Worm (Caenorhabditis elegans): ENCODE results near the gene rab-6.1.
"Not testable (repeated sequence)": the region's sequence is repeated elsewhere in the genome, so short reads cannot be mapped to it uniquely, and the experiment has no call there.

Gene rab-6.1

ce11 chrIII:9005905-9006372 lies at the start of gene rab-6.1:
TSS of gene rab-6.1 (minus strand) at chrIII:9005955.
- not testable (repeated sequence) for TF ChIP-seq nhr-11, nhr-28, lir-3 (tag; optimal IDR thresholded peaks at IDR 0.05)

ce11 chrIII:9054414-9055147 lies 48.8 kb upstream of the rab-6.1 start, which contains the start of gene cls-2:
TSS of gene cls-2 (plus strand) at chrIII:9055048.
- TF ChIP-seq gei-8 (GFP tag; optimal IDR thresholded peaks at IDR 0.05) (no peak), hlh-11 (tag; optimal IDR thresholded peaks at IDR 0.05) (no peak), aly-2 (tag; optimal IDR thresholded peaks at IDR 0.05) (no peak), nhr-111 (GFP tag; optimal IDR thresholded peaks at IDR 0.05) (no peak), madf-9 (GFP tag; conservative IDR thresholded peaks at IDR 0.05) (no peak), lsy-2 (tag; optimal IDR thresholded peaks at IDR 0.05) (no peak), mxl-3 (GFP tag; optimal IDR thresholded peaks at IDR 0.05) (no peak), ztf-11 (tag; optimal IDR thresholded peaks at IDR 0.05) (no peak), dmd-6 (GFP tag; IDR thresholded peaks at IDR 0.05) (0 out of 2 replicates have a peak, but pooled peaks have one; percentile 7), lin-29 (GFP tag; IDR thresholded peaks at IDR 0.05) (no peak), spr-1 (tag; optimal IDR thresholded peaks at IDR 0.05) (no peak), ctbp-1 (GFP tag; IDR thresholded peaks at IDR 0.05) (0 out of 2 replicates have a peak, but pooled peaks have one; percentile 14), lim-7 (GFP tag; IDR thresholded peaks at IDR 0.05) (peak; percentile 23; the same call in 1 of the 2 replicates)

ce11 chrIII:9053740-9054252 lies 48.0 kb upstream of the rab-6.1 start, which contains the start of gene R107.5:
TSS of gene R107.5 (minus strand) at chrIII:9053790.
- TF ChIP-seq spr-3 (GFP tag; optimal IDR thresholded peaks at IDR 0.05): peak; percentile 89
- TF ChIP-seq saeg-2 (GFP tag; IDR thresholded peaks at IDR 0.05): peak; percentile 90
- peak; percentile 94 for TF ChIP-seq nhr-48 (tag; optimal IDR thresholded peaks at IDR 0.05)
- peak; percentile 91 for TF ChIP-seq arid-1 (GFP tag; conservative IDR thresholded peaks at IDR 0.05)
- TF ChIP-seq lin-39 (tag; optimal IDR thresholded peaks at IDR 0.05): no peak
- peak; percentile 99 for TF ChIP-seq hlh-11 (tag; optimal IDR thresholded peaks at IDR 0.05)
- peak; percentile 93 for TF ChIP-seq madf-9 (GFP tag; conservative IDR thresholded peaks at IDR 0.05)
- peak; percentile 100 for TF ChIP-seq mdt-29 (GFP tag; IDR thresholded peaks at IDR 0.05)
- TF ChIP-seq egl-43 (GFP tag; IDR thresholded peaks at IDR 0.05): peak; percentile 92
- peak; percentile 81 for TF ChIP-seq nhr-41 (GFP tag; IDR thresholded peaks at IDR 0.05)
- peak; percentile 77; the same call in 1 of the 2 replicates for TF ChIP-seq dmd-9 (GFP tag; IDR thresholded peaks at IDR 0.05)
- TF ChIP-seq madf-5 (GFP tag; IDR thresholded peaks at IDR 0.05): peak; percentile 47 to 79; a peak in 2 of 4 replicates
- 0 out of 2 replicates have a peak, but pooled peaks have one; percentile 66 for TF ChIP-seq Y105C5A.15 (GFP tag; IDR thresholded peaks at IDR 0.05)
- peak; percentile 97 for TF ChIP-seq mxl-3 (GFP tag; optimal IDR thresholded peaks at IDR 0.05)
- TF ChIP-seq nhr-10 (tag; optimal IDR thresholded peaks at IDR 0.05): peak; percentile 88
- TF ChIP-seq fkh-10 (GFP tag; optimal IDR thresholded peaks at IDR 0.05): no peak
- peak; percentile 81 for TF ChIP-seq lin-38 (GFP tag; IDR thresholded peaks at IDR 0.05)
- TF ChIP-seq nhr-25 (tag; optimal IDR thresholded peaks at IDR 0.05; ENCODE audit: borderline replicate concordance, insufficient read depth): peak; percentile 88
- TF ChIP-seq ceh-82 (tag; optimal IDR thresholded peaks at IDR 0.05): no peak
- peak; percentile 97 for TF ChIP-seq pha-4 (GFP tag; IDR thresholded peaks at IDR 0.05)
- peak; percentile 26 for TF ChIP-seq pha-4 (tag; optimal IDR thresholded peaks at IDR 0.05)
- peak; percentile 83 for TF ChIP-seq snpc-1.2 (GFP tag; IDR thresholded peaks at IDR 0.05)
- TF ChIP-seq dmd-6 (GFP tag; IDR thresholded peaks at IDR 0.05): peak; percentile 96
- TF ChIP-seq php-3 (GFP tag; IDR thresholded peaks at IDR 0.05): peak; percentile 92
- no peak for TF ChIP-seq lir-3 (tag; optimal IDR thresholded peaks at IDR 0.05)
- no peak for TF ChIP-seq ceh-28 (tag; optimal IDR thresholded peaks at IDR 0.05)
- no peak for TF ChIP-seq ZK546.5 (tag; optimal IDR thresholded peaks at IDR 0.05)
- peak; percentile 88 to 92 for TF ChIP-seq lsy-2 (tag; optimal IDR thresholded peaks at IDR 0.05)
- peak; percentile 48 for TF ChIP-seq ama-1 (optimal IDR thresholded peaks at IDR 0.05)
- no peak for TF ChIP-seq ces-1 (GFP tag; optimal IDR thresholded peaks at IDR 0.05)
- no peak for TF ChIP-seq unc-130 (GFP tag; optimal IDR thresholded peaks at IDR 0.05)
- TF ChIP-seq ztf-11 (tag; optimal IDR thresholded peaks at IDR 0.05): no peak
- peak; percentile 56; the same call in 1 of the 2 replicates for TF ChIP-seq mxl-2 (GFP tag; conservative IDR thresholded peaks at IDR 0.05)
- peak; percentile 95 for TF ChIP-seq rbr-2 (tag; optimal IDR thresholded peaks at IDR 0.05)
- TF ChIP-seq F44E2.7 (GFP tag; IDR thresholded peaks at IDR 0.05): 0 out of 2 replicates have a peak, but pooled peaks have one; percentile 8

Data from whole organism, L4 larva.